Fruit fly (Drosophila melanogaster) whole organism, embryonic: Measurements from ENCODE around the gene CG32074.
A peak's percentile ranks its signal among the peaks of the same experiment; 100 is the strongest.

Experiments
- Abd-B ChIP-seq: fragments of 200-800 bp; sonication (Bioruptor generic); optimal IDR thresholded peaks from 2 replicates; lab custom pipeline; 2018; ENCODE audit warnings: missing biosample characterization, mild to moderate bottlenecking, missing genetic modification characterization, moderate library complexity
- Aef1 ChIP-seq: fragments of 200-800 bp; sonication (Bioruptor generic); IDR thresholded peaks from 3 replicates; pipeline ENCODE4 v1.3.6; 2022; ENCODE audit warnings: missing biosample characterization, missing genetic modification characterization
- B-H1 ChIP-seq: fragments of 200-800 bp; sonication (Bioruptor generic); IDR thresholded peaks from 3 replicates; pipeline ENCODE4 v1.3.6; 2022; ENCODE audit warnings: missing biosample characterization, missing genetic modification characterization
- CG1024 ChIP-seq: fragments of 200-800 bp; sonication (Bioruptor generic); IDR thresholded peaks from 2 replicates; pipeline ENCODE4 v1.3.6; 2022; ENCODE audit warnings: missing biosample characterization, missing genetic modification characterization
- CG10267 ChIP-seq: fragments of 200-800 bp; sonication (Bioruptor generic); optimal IDR thresholded peaks from 2 replicates; lab custom pipeline; 2018; ENCODE audit warnings: missing biosample characterization, mild to moderate bottlenecking, missing genetic modification characterization, moderate library complexity
- CG10543 ChIP-seq: fragments of 200-800 bp; sonication (Bioruptor generic); optimal IDR thresholded peaks from 3 replicates; lab custom pipeline; 2017; ENCODE audit warnings: missing biosample characterization, mild to moderate bottlenecking, missing genetic modification characterization, moderate library complexity
- CG14710 ChIP-seq: fragments of 200-800 bp; sonication (Bioruptor generic); optimal IDR thresholded peaks from 3 replicates; lab custom pipeline; 2019; ENCODE audit warnings: missing biosample characterization, mild to moderate bottlenecking, missing genetic modification characterization, moderate library complexity
- CG15073 ChIP-seq: fragments of 200-800 bp; sonication (Bioruptor generic); optimal IDR thresholded peaks from 2 replicates; lab custom pipeline; 2016; ENCODE audit warnings: missing biosample characterization, missing genetic modification characterization
- CG1529 ChIP-seq: fragments of 200-800 bp; sonication (Bioruptor generic); optimal IDR thresholded peaks from 3 replicates; lab custom pipeline; 2018; ENCODE audit warnings: missing biosample characterization, missing genetic modification characterization
- CG1603 ChIP-seq: fragments of 200-800 bp; sonication (Bioruptor generic); optimal IDR thresholded peaks from 2 replicates; lab custom pipeline; 2019; ENCODE audit warnings: missing biosample characterization, mild to moderate bottlenecking, missing genetic modification characterization, moderate library complexity
- CG18011 ChIP-seq: fragments of 200-800 bp; sonication (Bioruptor generic); optimal IDR thresholded peaks from 2 replicates; lab custom pipeline; 2017; ENCODE audit warnings: missing biosample characterization, missing genetic modification characterization, mild to moderate bottlenecking, moderate library complexity, missing genotype
- CG18476 ChIP-seq: fragments of 200-800 bp; sonication (Bioruptor generic); optimal IDR thresholded peaks from 2 replicates; lab custom pipeline; 2016; ENCODE audit warnings: missing biosample characterization, mild to moderate bottlenecking, missing genetic modification characterization
- CG2199 ChIP-seq: fragments of 200-800 bp; sonication (Bioruptor generic); IDR thresholded peaks from 3 replicates; pipeline ENCODE4 v1.3.6; 2022; ENCODE audit warnings: missing biosample characterization, missing genetic modification characterization
- CG2678 ChIP-seq: fragments of 200-800 bp; sonication (Bioruptor generic); optimal IDR thresholded peaks from 3 replicates; lab custom pipeline; 2019; ENCODE audit warnings: missing biosample characterization, mild to moderate bottlenecking, missing genetic modification characterization, moderate library complexity
- CG34376 ChIP-seq: fragments of 200-800 bp; sonication (Bioruptor generic); optimal IDR thresholded peaks from 2 replicates; lab custom pipeline; 2018; ENCODE audit warnings: missing biosample characterization, mild to moderate bottlenecking, missing genetic modification characterization
- CG3838 ChIP-seq: fragments of 200-800 bp; sonication (Bioruptor generic); optimal IDR thresholded peaks from 3 replicates; lab custom pipeline; 2016; ENCODE audit warnings: missing biosample characterization, missing genetic modification characterization
- CG43689 ChIP-seq: fragments of 200-800 bp; sonication (Bioruptor generic); IDR thresholded peaks from 2 replicates; pipeline ENCODE4 v1.3.6; 2022; ENCODE audit warnings: missing biosample characterization, missing genetic modification characterization
- CG4854 ChIP-seq: fragments of 200-800 bp; sonication (Bioruptor generic); optimal IDR thresholded peaks from 2 replicates; lab custom pipeline; 2016; ENCODE audit warnings: missing biosample characterization, missing genetic modification characterization, inconsistent platforms
- CG6175 ChIP-seq: fragments of 200-800 bp; sonication (Bioruptor generic); IDR thresholded peaks from 3 replicates; pipeline ENCODE4 v1.3.6; 2022; ENCODE audit warnings: missing biosample characterization, missing genetic modification characterization
- CG6813 ChIP-seq: fragments of 200-800 bp; sonication (Bioruptor generic); optimal IDR thresholded peaks from 2 replicates; lab custom pipeline; 2017; ENCODE audit warnings: missing biosample characterization, missing genetic modification characterization, mild to moderate bottlenecking, moderate library complexity, missing genetic modification reagents
- CG7928 ChIP-seq: fragments of 200-800 bp; sonication (Bioruptor generic); optimal IDR thresholded peaks from 2 replicates; lab custom pipeline; 2017; ENCODE audit warnings: missing biosample characterization, mild to moderate bottlenecking, missing genetic modification characterization
- CG8281 ChIP-seq: fragments of 200-800 bp; sonication (Bioruptor generic); optimal IDR thresholded peaks from 2 replicates; lab custom pipeline; 2018; ENCODE audit warnings: missing biosample characterization, mild to moderate bottlenecking, missing genetic modification characterization, moderate library complexity
- CG8478 ChIP-seq: fragments of >200 bp; optimal IDR thresholded peaks from 2 replicates; lab custom pipeline; 2018
- CrebB ChIP-seq: fragments of 200-800 bp; sonication (Bioruptor generic); optimal IDR thresholded peaks from 3 replicates; lab custom pipeline; 2018; ENCODE audit warnings: missing biosample characterization, mild to moderate bottlenecking, missing genetic modification characterization
- Dad ChIP-seq: fragments of 200-800 bp; sonication (Bioruptor generic); optimal IDR thresholded peaks from 3 replicates; lab custom pipeline; 2016; ENCODE audit warnings: missing biosample characterization, missing genetic modification characterization
- H2.0 ChIP-seq: fragments of 200-800 bp; sonication (Bioruptor generic); IDR thresholded peaks from 2 replicates; pipeline ENCODE4 v1.3.6; 2022; ENCODE audit warnings: missing biosample characterization, missing genetic modification characterization
- HHEX ChIP-seq: fragments of 200-800 bp; sonication (Bioruptor generic); optimal IDR thresholded peaks from 3 replicates; lab custom pipeline; 2017; ENCODE audit warnings: missing biosample characterization, mild to moderate bottlenecking, missing genetic modification characterization, missing genetic modification reagents
- Six4 ChIP-seq: fragments of 200-800 bp; sonication (Bioruptor generic); optimal IDR thresholded peaks from 2 replicates; lab custom pipeline; 2016; ENCODE audit warnings: missing biosample characterization, missing genetic modification characterization
- Vsx1 ChIP-seq: fragments of 200-800 bp; sonication (Bioruptor generic); optimal IDR thresholded peaks from 2 replicates; lab custom pipeline; 2017; ENCODE audit warnings: missing biosample characterization, mild to moderate bottlenecking, missing genetic modification characterization, missing genetic modification reagents
- bbx ChIP-seq: fragments of 200-800 bp; sonication (Bioruptor generic); IDR thresholded peaks from 2 replicates; pipeline ENCODE4 v1.3.6; 2022; ENCODE audit warnings: missing biosample characterization, missing genetic modification characterization; ENCODE audit not compliant: partially characterized antibody
- bcd ChIP-seq: fragments of 200-800 bp; sonication (Bioruptor generic); optimal IDR thresholded peaks from 2 replicates; lab custom pipeline; 2017; ENCODE audit warnings: missing biosample characterization, mild to moderate bottlenecking, missing genetic modification characterization
- dati ChIP-seq: fragments of 200-800 bp; sonication (Bioruptor generic); IDR thresholded peaks from 2 replicates; pipeline ENCODE4 v1.3.6; 2022; ENCODE audit warnings: missing biosample characterization, missing genetic modification characterization
- ewg ChIP-seq: fragments of 200-800 bp; sonication (Bioruptor generic); optimal IDR thresholded peaks from 3 replicates; lab custom pipeline; 2017; ENCODE audit warnings: mild to moderate bottlenecking, missing biosample characterization, missing genetic modification reagents, missing genetic modification characterization
- gem ChIP-seq: fragments of 200-800 bp; sonication (Bioruptor generic); optimal IDR thresholded peaks from 2 replicates; lab custom pipeline; 2019; ENCODE audit warnings: missing biosample characterization, mild to moderate bottlenecking, missing genetic modification characterization, moderate library complexity
- ind ChIP-seq: fragments of 200-800 bp; sonication (Bioruptor generic); optimal IDR thresholded peaks from 3 replicates; lab custom pipeline; 2016; ENCODE audit warnings: missing biosample characterization, missing genetic modification characterization
- insv ChIP-seq, 2 experiments: fragments of 200-800 bp; sonication (Bioruptor generic); optimal IDR thresholded peaks; 3 replicates each; lab custom pipeline; 2016 to 2018; ENCODE audit warnings: missing biosample characterization in 2 of 2, missing genetic modification characterization in 2 of 2
- jing ChIP-seq: fragments of 200-800 bp; sonication (Bioruptor generic); optimal IDR thresholded peaks from 2 replicates; lab custom pipeline; 2018; ENCODE audit warnings: missing biosample characterization, mild to moderate bottlenecking, missing genetic modification characterization
- lola ChIP-seq, 3 experiments: fragments of >200 bp in 2 of 3; fragments of 200-800 bp in 1 of 3; sonication (Bioruptor generic) in 1 of 3; optimal IDR thresholded peaks; 2 replicates each; lab custom pipeline; 2017 to 2019; ENCODE audit warnings: missing biosample characterization in 3 of 3, missing genetic modification characterization in 3 of 3, mild to moderate bottlenecking in 1 of 3, moderate library complexity in 1 of 3
- pho ChIP-seq: fragments of 200-800 bp; sonication (Bioruptor generic); optimal IDR thresholded peaks from 2 replicates; lab custom pipeline; 2016; ENCODE audit warnings: missing biosample characterization, missing genetic modification characterization
- pita ChIP-seq: fragments of 200-800 bp; sonication (Bioruptor generic); optimal IDR thresholded peaks from 2 replicates; lab custom pipeline; 2017; ENCODE audit warnings: missing biosample characterization, mild to moderate bottlenecking, missing genetic modification characterization
- pnt ChIP-seq: fragments of 200-800 bp; sonication (Bioruptor generic); optimal IDR thresholded peaks from 3 replicates; lab custom pipeline; 2016; ENCODE audit warnings: missing biosample characterization, missing genetic modification characterization
- sd ChIP-seq: fragments of 200-800 bp; sonication (Bioruptor generic); optimal IDR thresholded peaks from 3 replicates; lab custom pipeline; 2018; ENCODE audit warnings: missing biosample characterization, mild to moderate bottlenecking, missing genetic modification characterization, moderate library complexity
- slp2 ChIP-seq: fragments of 200-800 bp; sonication (Bioruptor generic); optimal IDR thresholded peaks from 2 replicates; lab custom pipeline; 2016; ENCODE audit warnings: missing biosample characterization, missing genetic modification characterization
- tll ChIP-seq, 2 experiments: fragments of 200-800 bp in 1 of 2; fragments of >200 bp in 1 of 2; sonication (Bioruptor generic) in 1 of 2; optimal IDR thresholded peaks; 2 replicates each; lab custom pipeline; 2017 to 2019; ENCODE audit warnings: missing biosample characterization in 2 of 2, missing genetic modification characterization in 2 of 2, mild to moderate bottlenecking in 1 of 2, moderate library complexity in 1 of 2
- trem ChIP-seq: fragments of 200-800 bp; optimal IDR thresholded peaks from 3 replicates; lab custom pipeline; 2019; ENCODE audit warnings: missing biosample characterization, mild to moderate bottlenecking, missing genetic modification characterization, moderate library complexity
- twi ChIP-seq: fragments of 200-800 bp; optimal IDR thresholded peaks from 2 replicates; lab custom pipeline; 2019; ENCODE audit warnings: missing biosample characterization, mild to moderate bottlenecking, missing genetic modification characterization, moderate library complexity
- yki ChIP-seq: fragments of >200 bp; optimal IDR thresholded peaks from 3 replicates; lab custom pipeline; 2018
- zen2 ChIP-seq: fragments of 200-800 bp; sonication (Bioruptor generic); IDR thresholded peaks from 3 replicates; pipeline ENCODE4 v1.3.6; 2022; ENCODE audit warnings: missing biosample characterization, missing genetic modification characterization; ENCODE audit not compliant: partially characterized antibody
- zf30C ChIP-seq: fragments of 200-800 bp; sonication (Bioruptor generic); optimal IDR thresholded peaks from 3 replicates; lab custom pipeline; 2018; ENCODE audit warnings: missing biosample characterization, mild to moderate bottlenecking, missing genetic modification characterization

CG32074 gene

DNA sequence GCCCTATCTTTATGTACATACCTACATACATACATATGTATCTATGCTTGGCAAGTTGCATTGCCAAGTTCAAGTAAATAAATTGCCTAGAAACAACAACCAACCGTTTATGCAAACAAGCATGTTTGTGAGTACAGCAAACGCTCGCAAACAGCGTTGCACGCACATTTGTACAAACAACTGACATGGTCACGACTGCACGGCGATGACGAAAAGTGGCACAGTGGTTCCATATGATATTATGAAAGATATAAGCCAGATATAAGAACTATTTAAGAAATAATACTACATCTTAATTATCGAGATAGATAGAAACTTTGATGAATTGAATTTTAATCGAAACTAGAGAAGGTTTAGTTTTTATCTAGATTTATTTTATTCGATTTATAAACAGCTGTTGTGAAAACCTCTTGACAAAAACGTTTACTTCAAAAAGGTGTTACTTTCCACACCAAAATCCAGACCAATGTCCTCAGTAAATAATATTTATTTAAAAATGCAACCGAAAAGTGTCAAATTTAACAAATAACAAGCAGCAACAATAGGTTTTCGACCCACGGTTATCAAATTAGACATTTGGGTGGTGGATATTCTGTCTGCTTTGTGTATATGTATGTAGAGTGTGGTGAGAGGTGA lies 42.2 kb downstream of the CG32074 start (continued):
- TF ChIP-seq B-H1 (GFP tag; lab: Robert Waterston, UW) (peak; percentile 50), CG15073 (GFP tag; lab: Kevin White, UChicago) (peak; percentile 61), gem (tag; lab: Kevin White, UChicago) (peak; percentile 96), zen2 (no peak), pho (GFP tag; lab: Kevin White, UChicago) (peak; percentile 69), HHEX (GFP tag; lab: Kevin White, UChicago) (peak; percentile 87), bbx (GFP tag; lab: Robert Waterston, UW) (no peak), CG2199 (peak; percentile 61; the same call in 2 of the 3 replicates), CG18011 (GFP tag; lab: Kevin White, UChicago) (peak; percentile 77), CG3838 (GFP tag; lab: Kevin White, UChicago) (peak; percentile 79), jing (GFP tag; lab: Kevin White, UChicago) (peak; percentile 79), sd (tag; lab: Kevin White, UChicago) (peak; percentile 73), pnt (peak; percentile 69), CG8478 (lab: Kevin White, UChicago) (no peak), H2.0 (peak; percentile 54), tll (GFP tag; optimal IDR thresholded peaks at IDR 0.05; lab: Kevin White, UChicago) (peak in 1 of 2 experiments; percentile 74), CG4854 (GFP tag; lab: Kevin White, UChicago) (peak; percentile 73), CG34376 (GFP tag; lab: Kevin White, UChicago) (peak; percentile 70), slp2 (GFP tag; lab: Kevin White, UChicago) (peak; percentile 80), twi (tag; lab: Kevin White, UChicago) (peak; percentile 81), dati (GFP tag; lab: Robert Waterston, UW) (peak; percentile 51; the same call in 1 of the 2 replicates), ewg (GFP tag; lab: Kevin White, UChicago) (peak; percentile 86), insv (GFP tag; optimal IDR thresholded peaks at IDR 0.05; lab: Kevin White, UChicago) (peak in 1 of 2 experiments; percentile 62), CG6813 (GFP tag; lab: Kevin White, UChicago) (peak; percentile 85), CG2678 (tag; lab: Kevin White, UChicago) (peak; percentile 95), Dad (GFP tag; lab: Kevin White, UChicago) (peak; percentile 63), CG6175 (GFP tag; lab: Robert Waterston, UW) (no peak), CG18476 (GFP tag; lab: Kevin White, UChicago) (peak; percentile 91), zf30C (GFP tag; lab: Kevin White, UChicago) (no peak), CG1529 (GFP tag; lab: Kevin White, UChicago) (peak; percentile 94), CrebB (tag; lab: Kevin White, UChicago) (peak; percentile 26), Six4 (GFP tag; lab: Kevin White, UChicago) (peak; percentile 92), CG10267 (tag; lab: Kevin White, UChicago) (peak; percentile 88), Vsx1 (GFP tag; lab: Kevin White, UChicago) (peak; percentile 83), CG43689 (GFP tag; lab: Robert Waterston, UW) (peak; percentile 25; the same call in 1 of the 2 replicates), Aef1 (peak; percentile 59), Abd-B (GFP tag; lab: Kevin White, UChicago) (peak; percentile 79), pita (GFP tag; lab: Kevin White, UChicago) (no peak), CG1024 (GFP tag; lab: Robert Waterston, UW) (peak; percentile 84), bcd (GFP tag; lab: Kevin White, UChicago) (peak; percentile 88), trem (tag; lab: Kevin White, UChicago) (peak; percentile 49), CG14710 (peak; percentile 91), CG8281 (tag; lab: Kevin White, UChicago) (peak; percentile 66), lola (GFP tag; optimal IDR thresholded peaks at IDR 0.05; lab: Kevin White, UChicago) (peak in 1 of 3 experiments; percentile 96), CG7928 (GFP tag; lab: Kevin White, UChicago) (peak; percentile 14), CG10543 (GFP tag; lab: Kevin White, UChicago) (peak; percentile 65), CG1603 (tag; lab: Kevin White, UChicago) (peak; percentile 71), ind (GFP tag; lab: Kevin White, UChicago) (peak; percentile 87), yki (no peak)
